Worm (Caenorhabditis elegans) whole organism, mixed stage, embryonic: ENCODE data around the gene F35G2.1.

Source experiments
- bed-3 ChIP-seq: fragments of 200-800 bp; sonication (Bioruptor generic); optimal IDR thresholded peaks from 3 replicates; lab custom pipeline; 2018; ENCODE audit warnings: mild to moderate bottlenecking, missing genetic modification characterization, moderate library complexity, missing compliant biosample characterization
- ces-1 ChIP-seq: fragments of 150-350 bp; optimal IDR thresholded peaks from 2 replicates; lab custom pipeline; 2014; ENCODE audit warnings: missing biosample characterization, missing genetic modification reagents, missing genetic modification characterization
- elt-1 ChIP-seq: sonication (generic microtip); optimal IDR thresholded peaks from 2 replicates; lab custom pipeline; 2017; ENCODE audit warnings: missing genetic modification characterization, mild to moderate bottlenecking, missing compliant biosample characterization, antibody characterized with exemption, moderate library complexity, borderline replicate concordance; ENCODE audit not compliant: insufficient read depth
- nhr-2 ChIP-seq: fragments of 150-350 bp; optimal IDR thresholded peaks from 2 replicates; lab custom pipeline; 2014; ENCODE audit warnings: missing biosample characterization, missing genetic modification characterization
- nhr-76 ChIP-seq: sonication (generic microtip); optimal IDR thresholded peaks from 2 replicates; lab custom pipeline; 2017; ENCODE audit warnings: missing biosample characterization, missing genetic modification characterization
- sptf-1 ChIP-seq: sonication (generic microtip); optimal IDR thresholded peaks from 2 replicates; lab custom pipeline; 2017; ENCODE audit warnings: mild to moderate bottlenecking, missing genetic modification characterization, moderate library complexity, missing compliant biosample characterization
- unc-62 ChIP-seq: fragments of 150-350 bp; optimal IDR thresholded peaks from 2 replicates; lab custom pipeline; 2014; ENCODE audit warnings: missing biosample characterization, missing genetic modification reagents, missing genetic modification characterization
- ztf-11 ChIP-seq: fragments of 150-350 bp; optimal IDR thresholded peaks from 2 replicates; lab custom pipeline; 2014; ENCODE audit warnings: missing biosample characterization, missing genetic modification characterization

DNA sequence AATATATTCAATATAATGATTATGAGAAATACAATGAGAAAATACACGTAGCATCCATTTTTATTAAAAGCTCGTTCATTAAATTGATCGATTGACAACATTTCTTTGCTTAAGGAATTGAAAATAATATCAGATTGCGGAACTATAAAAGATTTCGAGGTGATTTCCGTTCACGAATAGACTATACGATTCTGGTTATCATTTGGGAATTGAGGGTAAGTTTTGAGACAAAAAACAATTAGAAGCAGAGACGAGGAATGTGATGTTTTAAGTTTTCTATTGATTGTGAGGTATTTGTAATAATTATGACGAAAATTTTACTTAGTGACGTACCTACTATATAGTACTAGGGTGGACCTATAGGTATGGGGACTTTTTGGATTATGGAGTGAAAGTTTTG lies 35.8 kb downstream of the F35G2.1 start, which contains the start of gene sre-19:
- TF ChIP-seq ztf-11 (no peak), unc-62 (GFP tag; lab: Kevin White, UChicago) (no peak), elt-1 (tag; lab: Kevin White, UChicago) (no peak), bed-3 (GFP tag; lab: Kevin White, UChicago) (no peak), sptf-1 (no peak), nhr-2 (tag; lab: Kevin White, UChicago) (no peak), nhr-76 (tag; lab: Kevin White, UChicago) (no peak), ces-1 (GFP tag; lab: Kevin White, UChicago) (no peak)
